Worm (Caenorhabditis elegans): ENCODE data around the gene C18B12.4.

ce11 chrX:15087752-15088151 is 47.4 kb upstream of the C18B12.4 start:
- TF ChIP-seq tbx-37 (GFP tag; conservative IDR thresholded peaks at IDR 0.05) (no peak), hmbx-1 (tag; optimal IDR thresholded peaks at IDR 0.05) (no peak), ama-1 (optimal IDR thresholded peaks at IDR 0.05) (no peak), ceh-13 (GFP tag; optimal IDR thresholded peaks at IDR 0.05) (no peak), hnd-1 (tag; optimal IDR thresholded peaks at IDR 0.05) (no peak), aly-1 (tag; optimal IDR thresholded peaks at IDR 0.05) (no peak), tra-4 (tag; optimal IDR thresholded peaks at IDR 0.05) (no peak), sea-1 (GFP tag; conservative IDR thresholded peaks at IDR 0.05) (no peak), tbx-11 (GFP tag; IDR thresholded peaks at IDR 0.05) (no peak), F13C5.2 (tag; optimal IDR thresholded peaks at IDR 0.05) (no peak), flt-1 (GFP tag; IDR thresholded peaks at IDR 0.05) (no peak), B0310.2 (tag; optimal IDR thresholded peaks at IDR 0.05) (no peak), hmg-4 (GFP tag; optimal IDR thresholded peaks at IDR 0.05) (no peak), ceh-36 (tag; optimal IDR thresholded peaks at IDR 0.05) (no peak)

Data from whole organism, early embryonic.